Fruit fly (Drosophila melanogaster) whole organism, embryonic: ENCODE results near the gene bmm.
A peak's percentile ranks its signal among the peaks of the same experiment; 100 is the strongest.

ENCODE experiments used
- Bgb ChIP-seq: fragments of 200-800 bp; sonication (Bioruptor generic); IDR thresholded peaks from 2 replicates; pipeline ENCODE4 v1.3.6; 2022; ENCODE audit warnings: missing biosample characterization, missing genetic modification characterization; ENCODE audit not compliant: partially characterized antibody
- CG12071 ChIP-seq: fragments of 200-800 bp; sonication (Bioruptor generic); optimal IDR thresholded peaks from 3 replicates; lab custom pipeline; 2018; ENCODE audit warnings: missing biosample characterization, mild to moderate bottlenecking, missing genetic modification characterization
- CG12155 ChIP-seq: fragments of 200-800 bp; sonication (Bioruptor generic); optimal IDR thresholded peaks from 3 replicates; lab custom pipeline; 2016; ENCODE audit warnings: missing biosample characterization, missing genetic modification characterization
- CG12942 ChIP-seq: fragments of 200-800 bp; sonication (Bioruptor generic); optimal IDR thresholded peaks from 3 replicates; lab custom pipeline; 2016; ENCODE audit warnings: missing biosample characterization, missing genetic modification characterization
- CG13624 ChIP-seq: fragments of 200-800 bp; sonication (Bioruptor generic); optimal IDR thresholded peaks from 2 replicates; lab custom pipeline; 2016; ENCODE audit warnings: missing biosample characterization, missing genetic modification characterization
- CG1603 ChIP-seq: fragments of 200-800 bp; sonication (Bioruptor generic); optimal IDR thresholded peaks from 2 replicates; lab custom pipeline; 2019; ENCODE audit warnings: missing biosample characterization, mild to moderate bottlenecking, missing genetic modification characterization, moderate library complexity
- CG17385 ChIP-seq: fragments of 200-800 bp; sonication (Bioruptor generic); optimal IDR thresholded peaks from 3 replicates; lab custom pipeline; 2018; ENCODE audit warnings: missing biosample characterization, mild to moderate bottlenecking, missing genetic modification characterization
- CG17829 ChIP-seq: fragments of 200-800 bp; optimal IDR thresholded peaks from 2 replicates; lab custom pipeline; 2019; ENCODE audit warnings: missing biosample characterization, mild to moderate bottlenecking, missing genetic modification characterization, moderate library complexity
- CG2116 ChIP-seq: fragments of 200-800 bp; sonication (Bioruptor generic); optimal IDR thresholded peaks from 3 replicates; lab custom pipeline; 2018; ENCODE audit warnings: missing biosample characterization, mild to moderate bottlenecking, missing genetic modification characterization
- CG32767 ChIP-seq: fragments of 200-800 bp; sonication (Bioruptor generic); IDR thresholded peaks from 2 replicates; pipeline ENCODE4 v1.3.6; 2022; ENCODE audit warnings: missing biosample characterization, missing genetic modification characterization
- CG32772 ChIP-seq: fragments of 200-800 bp; sonication (Bioruptor generic); IDR thresholded peaks from 2 replicates; pipeline ENCODE4 v1.3.6; 2022; ENCODE audit warnings: missing biosample characterization, missing genetic modification characterization
- CG33213 ChIP-seq: fragments of 200-800 bp; sonication (Bioruptor generic); optimal IDR thresholded peaks from 3 replicates; lab custom pipeline; 2016; ENCODE audit warnings: missing biosample characterization, missing genetic modification characterization
- CG33557 ChIP-seq: fragments of 200-800 bp; sonication (Bioruptor generic); optimal IDR thresholded peaks from 2 replicates; lab custom pipeline; 2019; ENCODE audit warnings: missing biosample characterization, mild to moderate bottlenecking, missing genetic modification characterization, moderate library complexity
- CG43689 ChIP-seq: fragments of 200-800 bp; sonication (Bioruptor generic); IDR thresholded peaks from 2 replicates; pipeline ENCODE4 v1.3.6; 2022; ENCODE audit warnings: missing biosample characterization, missing genetic modification characterization
- CG5180 ChIP-seq: fragments of 200-800 bp; sonication (Bioruptor generic); optimal IDR thresholded peaks from 3 replicates; lab custom pipeline; 2017; ENCODE audit warnings: missing biosample characterization, missing genetic modification characterization, mild to moderate bottlenecking, moderate library complexity, missing genetic modification reagents
- CG7271 ChIP-seq: fragments of 200-800 bp; sonication (Bioruptor generic); optimal IDR thresholded peaks from 2 replicates; lab custom pipeline; 2018; ENCODE audit warnings: missing biosample characterization, mild to moderate bottlenecking, missing genetic modification characterization, moderate library complexity
- CG9437 ChIP-seq: fragments of 200-800 bp; sonication (Bioruptor generic); optimal IDR thresholded peaks from 2 replicates; lab custom pipeline; 2018; ENCODE audit warnings: missing biosample characterization, mild to moderate bottlenecking, missing genetic modification characterization
- CG9609 ChIP-seq: fragments of 200-800 bp; sonication (Bioruptor generic); optimal IDR thresholded peaks from 3 replicates; lab custom pipeline; 2016; ENCODE audit warnings: missing biosample characterization, missing genetic modification characterization
- D19B ChIP-seq: fragments of 200-800 bp; sonication (Bioruptor generic); optimal IDR thresholded peaks from 2 replicates; lab custom pipeline; 2017; ENCODE audit warnings: missing biosample characterization, mild to moderate bottlenecking, missing genetic modification characterization
- Fer2 ChIP-seq: fragments of 200-800 bp; sonication (Bioruptor generic); optimal IDR thresholded peaks from 2 replicates; lab custom pipeline; 2018; ENCODE audit warnings: missing biosample characterization, mild to moderate bottlenecking, missing genetic modification characterization, moderate library complexity
- HLH3B ChIP-seq: fragments of 200-800 bp; sonication (Bioruptor generic); IDR thresholded peaks from 2 replicates; pipeline ENCODE4 v1.3.6; 2022; ENCODE audit warnings: missing biosample characterization, missing genetic modification characterization
- Hr39 ChIP-seq: fragments of >200 bp; optimal IDR thresholded peaks from 2 replicates; lab custom pipeline; 2017
- Max ChIP-seq: fragments of 200-800 bp; sonication (Bioruptor generic); optimal IDR thresholded peaks from 2 replicates; lab custom pipeline; 2016; ENCODE audit warnings: missing biosample characterization, mild to moderate bottlenecking, missing genetic modification characterization
- Meics ChIP-seq: fragments of 200-800 bp; sonication (Bioruptor generic); optimal IDR thresholded peaks from 2 replicates; lab custom pipeline; 2017; ENCODE audit warnings: missing biosample characterization, mild to moderate bottlenecking, missing genetic modification characterization
- Stat92E ChIP-seq, 3 experiments: fragments of >200 bp in 2 of 3; fragments of 200-800 bp in 1 of 3; sonication (Bioruptor generic) in 1 of 3; optimal IDR thresholded peaks; 2 replicates each; lab custom pipeline; 2017 to 2019; ENCODE audit warnings: missing biosample characterization in 3 of 3, missing genetic modification characterization in 3 of 3, mild to moderate bottlenecking in 1 of 3, moderate library complexity in 1 of 3
- Tbp ChIP-seq: fragments of >200 bp; optimal IDR thresholded peaks from 2 replicates; lab custom pipeline; 2018; ENCODE audit warnings: missing biosample characterization, missing genetic modification characterization
- Trl ChIP-seq, 3 experiments: fragments of >200 bp in 2 of 3; fragments of 200-800 bp in 1 of 3; sonication (Bioruptor generic) in 1 of 3; optimal IDR thresholded peaks; 2 replicates in 1 of 3; 3 replicates in 2 of 3; lab custom pipeline; 2016 to 2017; ENCODE audit warnings: missing biosample characterization in 1 of 3, missing genetic modification characterization in 1 of 3
- bcd ChIP-seq: fragments of 200-800 bp; sonication (Bioruptor generic); optimal IDR thresholded peaks from 2 replicates; lab custom pipeline; 2017; ENCODE audit warnings: missing biosample characterization, mild to moderate bottlenecking, missing genetic modification characterization
- btn ChIP-seq: fragments of 200-800 bp; sonication (Bioruptor generic); optimal IDR thresholded peaks from 2 replicates; lab custom pipeline; 2016; ENCODE audit warnings: missing biosample characterization, missing genetic modification characterization
- chinmo ChIP-seq: fragments of 200-800 bp; sonication (Bioruptor generic); IDR thresholded peaks from 4 replicates; pipeline ENCODE4 v1.3.6; 2022; ENCODE audit warnings: missing biosample characterization, missing genetic modification characterization; ENCODE audit not compliant: partially characterized antibody
- crol ChIP-seq: fragments of 200-800 bp; sonication (Bioruptor generic); IDR thresholded peaks from 2 replicates; pipeline ENCODE4 v1.3.6; 2022; ENCODE audit warnings: missing biosample characterization, missing genetic modification characterization
- dimm ChIP-seq: fragments of 200-800 bp; sonication (Bioruptor generic); IDR thresholded peaks from 2 replicates; pipeline ENCODE4 v1.3.6; 2022; ENCODE audit warnings: missing biosample characterization, missing genetic modification characterization
- gcm ChIP-seq: fragments of 200-800 bp; sonication (Bioruptor generic); optimal IDR thresholded peaks from 2 replicates; lab custom pipeline; 2019; ENCODE audit warnings: missing biosample characterization, mild to moderate bottlenecking, missing genetic modification characterization, moderate library complexity
- gt ChIP-seq: fragments of 200-800 bp; sonication (Bioruptor generic); IDR thresholded peaks from 2 replicates; pipeline ENCODE4 v1.3.6; 2022; ENCODE audit warnings: missing biosample characterization, missing genetic modification characterization
- inv ChIP-seq: fragments of 200-800 bp; sonication (Bioruptor generic); IDR thresholded peaks from 2 replicates; pipeline ENCODE4 v1.3.6; 2022; ENCODE audit warnings: missing biosample characterization, missing genetic modification characterization; ENCODE audit not compliant: partially characterized antibody
- knrl ChIP-seq: fragments of 200-800 bp; sonication (Bioruptor generic); IDR thresholded peaks from 3 replicates; pipeline ENCODE4 v1.3.6; 2022; ENCODE audit warnings: missing biosample characterization, missing genetic modification characterization; ENCODE audit not compliant: partially characterized antibody
- lola ChIP-seq, 3 experiments: fragments of >200 bp in 2 of 3; fragments of 200-800 bp in 1 of 3; sonication (Bioruptor generic) in 1 of 3; optimal IDR thresholded peaks; 2 replicates each; lab custom pipeline; 2017 to 2019; ENCODE audit warnings: missing biosample characterization in 3 of 3, missing genetic modification characterization in 3 of 3, mild to moderate bottlenecking in 1 of 3, moderate library complexity in 1 of 3
- nerfin-2 ChIP-seq: fragments of 200-800 bp; sonication (Bioruptor generic); IDR thresholded peaks from 2 replicates; pipeline ENCODE4 v1.3.6; 2022; ENCODE audit warnings: missing biosample characterization, missing genetic modification characterization; ENCODE audit not compliant: partially characterized antibody
- pnt ChIP-seq: fragments of 200-800 bp; sonication (Bioruptor generic); optimal IDR thresholded peaks from 3 replicates; lab custom pipeline; 2016; ENCODE audit warnings: missing biosample characterization, missing genetic modification characterization
- ranshi ChIP-seq: fragments of 200-800 bp; sonication (Bioruptor generic); IDR thresholded peaks from 2 replicates; pipeline ENCODE4 v1.3.6; 2022; ENCODE audit warnings: missing biosample characterization, missing genetic modification characterization
- rib ChIP-seq: fragments of 200-800 bp; sonication (Bioruptor generic); IDR thresholded peaks from 2 replicates; pipeline ENCODE4 v1.3.6; 2022; ENCODE audit warnings: missing biosample characterization, missing genetic modification characterization
- salm ChIP-seq: fragments of 200-800 bp; sonication (Bioruptor generic); optimal IDR thresholded peaks from 2 replicates; lab custom pipeline; 2018; ENCODE audit warnings: missing biosample characterization, mild to moderate bottlenecking, missing genetic modification characterization
- sens-2 ChIP-seq: fragments of 200-800 bp; sonication (Bioruptor generic); IDR thresholded peaks from 2 replicates; pipeline ENCODE4 v1.3.6; 2022; ENCODE audit warnings: missing biosample characterization, missing genetic modification characterization
- sim ChIP-seq: fragments of 200-800 bp; sonication (Bioruptor generic); IDR thresholded peaks from 2 replicates; pipeline ENCODE4 v1.3.6; 2022; ENCODE audit warnings: missing biosample characterization, missing genetic modification characterization
- sisA ChIP-seq: fragments of 200-800 bp; sonication (Bioruptor generic); IDR thresholded peaks from 2 replicates; pipeline ENCODE4 v1.3.6; 2022; ENCODE audit warnings: missing biosample characterization, missing genetic modification characterization
- slou ChIP-seq: fragments of 200-800 bp; sonication (Bioruptor generic); optimal IDR thresholded peaks from 3 replicates; lab custom pipeline; 2016; ENCODE audit warnings: missing biosample characterization, missing genetic modification characterization
- so ChIP-seq: fragments of 200-800 bp; sonication (Bioruptor generic); IDR thresholded peaks from 3 replicates; pipeline ENCODE4 v1.3.6; 2022; ENCODE audit warnings: missing biosample characterization, missing genetic modification characterization
- vnd ChIP-seq: fragments of 200-800 bp; sonication (Bioruptor generic); IDR thresholded peaks from 3 replicates; pipeline ENCODE4 v1.3.6; 2022; ENCODE audit warnings: missing biosample characterization, missing genetic modification characterization; ENCODE audit not compliant: partially characterized antibody

Gene bmm

DNA sequence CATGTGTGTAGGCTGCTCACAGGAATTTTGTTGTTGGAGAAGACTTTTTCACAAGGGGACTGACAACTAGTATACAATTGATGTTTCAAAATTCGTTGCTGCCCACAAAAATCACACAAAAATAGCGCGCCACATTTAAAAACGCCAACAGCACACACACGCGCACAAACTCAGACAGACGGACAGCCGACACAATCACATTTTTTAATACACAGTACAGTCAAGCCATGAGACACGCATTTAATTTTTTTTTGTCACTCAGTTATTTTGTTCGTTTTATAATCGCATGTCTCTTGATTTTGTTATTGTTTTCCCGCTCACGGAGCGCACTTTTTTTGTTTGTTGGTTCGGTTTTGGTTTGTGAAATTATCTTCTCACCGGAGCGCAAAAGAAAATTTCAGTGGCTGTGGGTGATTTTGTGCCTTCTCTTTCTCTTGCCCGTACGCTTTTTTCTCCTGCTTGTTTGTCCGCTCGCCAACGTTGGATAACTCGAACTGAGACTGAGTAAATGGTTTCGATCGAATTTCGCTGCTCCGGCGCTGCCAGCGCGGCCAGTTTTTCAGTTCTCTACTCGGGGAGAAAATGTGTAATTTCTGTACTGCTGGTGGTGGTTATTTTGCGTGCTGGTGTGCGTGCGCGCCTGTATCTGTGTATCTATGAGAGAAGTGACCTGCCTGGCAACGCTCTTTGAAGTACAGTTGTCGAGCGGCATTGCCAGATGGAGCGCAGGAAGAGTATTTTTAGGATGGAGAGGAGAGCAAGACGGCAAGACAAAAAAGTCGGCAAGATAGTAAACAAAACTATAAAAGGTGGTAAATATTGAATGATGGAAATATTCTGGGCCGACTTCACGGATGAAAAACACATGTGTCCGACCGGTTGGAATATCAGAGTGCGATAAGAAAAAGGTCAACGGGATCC, 28.5 kb downstream of the bmm start, which contains the start of gene CG42507 (continued):
- TF ChIP-seq dimm = no peak
- TF ChIP-seq inv = no peak
- peak; percentile 68; the same call in 2 of the 4 replicates for TF ChIP-seq chinmo (GFP tag; lab: Robert Waterston, UW)
- peak; percentile 22 for TF ChIP-seq bcd (GFP tag; lab: Kevin White, UChicago)
- TF ChIP-seq CG7271 = peak; percentile 33
- no peak for TF ChIP-seq nerfin-2 (GFP tag; lab: Robert Waterston, UW)
- TF ChIP-seq CG43689 (GFP tag; lab: Robert Waterston, UW) = no peak
- no peak for TF ChIP-seq gt (GFP tag; lab: Robert Waterston, UW)
- TF ChIP-seq Trl (optimal IDR thresholded peaks at IDR 0.05; lab: Kevin White, UChicago) = peak; percentile 95 to 98
- peak; percentile 59 for TF ChIP-seq Trl (GFP tag; optimal IDR thresholded peaks at IDR 0.05; lab: Kevin White, UChicago)
- no peak for TF ChIP-seq knrl (GFP tag; lab: Robert Waterston, UW)
- no peak for TF ChIP-seq Stat92E (GFP tag; optimal IDR thresholded peaks at IDR 0.05; lab: Kevin White, UChicago)
- TF ChIP-seq sim (GFP tag; lab: Robert Waterston, UW) = no peak
- TF ChIP-seq CG33557 (GFP tag; lab: Kevin White, UChicago) = peak; percentile 63
- TF ChIP-seq ranshi (GFP tag; lab: Robert Waterston, UW) = peak; percentile 19; the same call in 1 of the 2 replicates
- peak; percentile 47 for TF ChIP-seq CG17385 (GFP tag; lab: Kevin White, UChicago)
- no peak for TF ChIP-seq lola (GFP tag; optimal IDR thresholded peaks at IDR 0.05; lab: Kevin White, UChicago)
- peak; percentile 39 for TF ChIP-seq CG1603 (tag; lab: Kevin White, UChicago)
- peak; percentile 62 for TF ChIP-seq gcm (GFP tag; lab: Kevin White, UChicago)
- TF ChIP-seq Tbp (GFP tag; lab: Kevin White, UChicago) = no peak
- TF ChIP-seq CG17829 (tag; lab: Kevin White, UChicago) = peak; percentile 25
- peak; percentile 80 for TF ChIP-seq CG12071
- TF ChIP-seq so = no peak; the same call in 1 of the 3 replicates
- TF ChIP-seq Max = no peak
- peak; percentile 85 for TF ChIP-seq crol
- no peak for TF ChIP-seq vnd (GFP tag; lab: Robert Waterston, UW)
- TF ChIP-seq sens-2 (GFP tag; lab: Robert Waterston, UW) = no peak
- peak; percentile 70; the same call in 1 of the 2 replicates for TF ChIP-seq CG32767 (GFP tag; lab: Robert Waterston, UW)
- TF ChIP-seq CG13624 (GFP tag; lab: Kevin White, UChicago) = no peak
- TF ChIP-seq slou (GFP tag; lab: Kevin White, UChicago) = no peak
- TF ChIP-seq CG32772 = no peak
- TF ChIP-seq sisA (GFP tag; lab: Robert Waterston, UW) = no peak
- TF ChIP-seq pnt (GFP tag; lab: Kevin White, UChicago) = peak; percentile 13
- TF ChIP-seq Hr39 (lab: Kevin White, UChicago) = no peak
- TF ChIP-seq CG2116 (GFP tag; lab: Kevin White, UChicago) = peak; percentile 31
- TF ChIP-seq CG12942 (GFP tag; lab: Kevin White, UChicago) = no peak
- no peak for TF ChIP-seq CG12155 (GFP tag; lab: Kevin White, UChicago)
- peak; percentile 20; the same call in 1 of the 2 replicates for TF ChIP-seq rib
- TF ChIP-seq CG9437 (GFP tag; lab: Kevin White, UChicago) = no peak
- TF ChIP-seq D19B (GFP tag; lab: Kevin White, UChicago) = no peak
- TF ChIP-seq Fer2 (tag; lab: Kevin White, UChicago) = no peak
- TF ChIP-seq HLH3B (GFP tag; lab: Robert Waterston, UW) = peak; percentile 23; the same call in 1 of the 2 replicates
- no peak for TF ChIP-seq btn
- peak; percentile 6 for TF ChIP-seq CG5180 (GFP tag; lab: Kevin White, UChicago)
- no peak for TF ChIP-seq CG9609 (GFP tag; lab: Kevin White, UChicago)
- TF ChIP-seq salm (tag; lab: Kevin White, UChicago) = no peak
- TF ChIP-seq CG33213 (GFP tag; lab: Kevin White, UChicago) = no peak
- TF ChIP-seq Meics = peak; percentile 34
- 0 out of 2 replicates have a peak, but pooled peaks have one; percentile 21 for TF ChIP-seq Bgb (GFP tag; lab: Robert Waterston, UW)
